Worm (Caenorhabditis elegans) whole organism, L2 larva: ENCODE measurements around the gene ins-10.

Source experiments
- F13H6.1 ChIP-seq: sonication (generic microtip); optimal IDR thresholded peaks from 2 replicates; lab custom pipeline; 2016; ENCODE audit warnings: missing genetic modification characterization, missing compliant biosample characterization
- ZK546.5 ChIP-seq: sonication (generic microtip); optimal IDR thresholded peaks from 2 replicates; lab custom pipeline; 2017; ENCODE audit warnings: missing biosample characterization, missing genetic modification characterization
- aly-2 ChIP-seq: fragments of 150-350 bp; optimal IDR thresholded peaks from 2 replicates; lab custom pipeline; 2014; ENCODE audit warnings: missing biosample characterization, missing genetic modification characterization
- ceh-16 ChIP-seq: fragments of 150-350 bp; optimal IDR thresholded peaks from 2 replicates; lab custom pipeline; 2014; ENCODE audit warnings: missing biosample characterization, missing genetic modification characterization
- egl-27 ChIP-seq: sonication (generic microtip); optimal IDR thresholded peaks from 3 replicates; lab custom pipeline; 2017; ENCODE audit warnings: missing biosample characterization, missing genetic modification reagents, missing genetic modification characterization
- elt-3 ChIP-seq: sonication (generic microtip); optimal IDR thresholded peaks from 2 replicates; lab custom pipeline; 2017; ENCODE audit warnings: missing biosample characterization, missing genetic modification characterization
- nhr-11 ChIP-seq: fragments of 150-350 bp; optimal IDR thresholded peaks from 2 replicates; lab custom pipeline; 2014; ENCODE audit warnings: missing biosample characterization, missing genetic modification characterization
- nhr-12 ChIP-seq: fragments of 150-350 bp; optimal IDR thresholded peaks from 2 replicates; lab custom pipeline; 2014; ENCODE audit warnings: missing biosample characterization, missing genetic modification characterization
- nhr-23 ChIP-seq: fragments of 150-350 bp; optimal IDR thresholded peaks from 2 replicates; lab custom pipeline; 2014; ENCODE audit warnings: missing biosample characterization, missing genetic modification reagents, missing genetic modification characterization
- nhr-237 ChIP-seq: fragments of 150-350 bp; optimal IDR thresholded peaks from 2 replicates; lab custom pipeline; 2014; ENCODE audit warnings: missing biosample characterization, missing genetic modification characterization
- skn-1 ChIP-seq: sonication (generic microtip); optimal IDR thresholded peaks from 2 replicates; lab custom pipeline; 2017; ENCODE audit warnings: missing biosample characterization, missing genetic modification characterization

- TF ChIP-seq aly-2 (tag; lab: Kevin White, UChicago) = no peak
- no peak for TF ChIP-seq egl-27 (tag; lab: Kevin White, UChicago)
- no peak for TF ChIP-seq F13H6.1 (tag; lab: Kevin White, UChicago)
- TF ChIP-seq elt-3 (tag; lab: Kevin White, UChicago) = no peak
- no peak for TF ChIP-seq nhr-11
- TF ChIP-seq nhr-237 (tag; lab: Kevin White, UChicago) = no peak
- TF ChIP-seq nhr-23 = no peak
- TF ChIP-seq skn-1 (tag; lab: Kevin White, UChicago) = no peak
- TF ChIP-seq ceh-16 (tag; lab: Kevin White, UChicago) = no peak
- no peak for TF ChIP-seq nhr-12 (tag; lab: Kevin White, UChicago)
- TF ChIP-seq ZK546.5 = no peak
Measured at ce11 chrV:14057540-14057939, 23.8 kb downstream of the ins-10 start, which contains the start of gene F58D12.3.
